Fruit fly (Drosophila melanogaster) whole organism, embryonic: ENCODE data around the gene Ctr1A.
A peak's percentile ranks its signal among the peaks of the same experiment; 100 is the strongest.

ENCODE experiments used
- BtbVII ChIP-seq: fragments of 200-800 bp; sonication (Bioruptor generic); optimal IDR thresholded peaks from 3 replicates; lab custom pipeline; 2017; ENCODE audit warnings: missing biosample characterization, mild to moderate bottlenecking, missing genetic modification characterization
- CG10267 ChIP-seq: fragments of 200-800 bp; sonication (Bioruptor generic); optimal IDR thresholded peaks from 2 replicates; lab custom pipeline; 2018; ENCODE audit warnings: missing biosample characterization, mild to moderate bottlenecking, missing genetic modification characterization, moderate library complexity
- CG11560 ChIP-seq: fragments of 200-800 bp; sonication (Bioruptor generic); IDR thresholded peaks from 3 replicates; pipeline ENCODE4 v1.3.6; 2022; ENCODE audit warnings: missing biosample characterization, missing genetic modification characterization
- CG12219 ChIP-seq: fragments of 200-800 bp; sonication (Bioruptor generic); optimal IDR thresholded peaks from 3 replicates; lab custom pipeline; 2018; ENCODE audit warnings: missing biosample characterization, mild to moderate bottlenecking, missing genetic modification characterization
- CG12659 ChIP-seq: fragments of 200-800 bp; sonication (Bioruptor generic); optimal IDR thresholded peaks from 3 replicates; lab custom pipeline; 2017; ENCODE audit warnings: mild to moderate bottlenecking, missing biosample characterization, missing genetic modification reagents, missing genetic modification characterization
- CG12769 ChIP-seq: fragments of 200-800 bp; sonication (Bioruptor generic); optimal IDR thresholded peaks from 2 replicates; lab custom pipeline; 2019; ENCODE audit warnings: missing biosample characterization, mild to moderate bottlenecking, missing genetic modification characterization, moderate library complexity
- CG14441 ChIP-seq: fragments of 200-800 bp; sonication (Bioruptor generic); IDR thresholded peaks from 2 replicates; pipeline ENCODE4 v1.3.6; 2022; ENCODE audit warnings: missing biosample characterization, missing genetic modification characterization
- CG1529 ChIP-seq: fragments of 200-800 bp; sonication (Bioruptor generic); optimal IDR thresholded peaks from 3 replicates; lab custom pipeline; 2018; ENCODE audit warnings: missing biosample characterization, missing genetic modification characterization
- CG15601 ChIP-seq: fragments of 200-800 bp; sonication (Bioruptor generic); optimal IDR thresholded peaks from 3 replicates; lab custom pipeline; 2019; ENCODE audit warnings: missing biosample characterization, mild to moderate bottlenecking, missing genetic modification characterization, moderate library complexity
- CG15696 ChIP-seq: fragments of 200-800 bp; sonication (Bioruptor generic); optimal IDR thresholded peaks from 2 replicates; lab custom pipeline; 2019; ENCODE audit warnings: missing biosample characterization, mild to moderate bottlenecking, missing genetic modification characterization, moderate library complexity
- CG17359 ChIP-seq: fragments of 200-800 bp; sonication (Bioruptor generic); optimal IDR thresholded peaks from 3 replicates; lab custom pipeline; 2018; ENCODE audit warnings: missing biosample characterization, mild to moderate bottlenecking, missing genetic modification characterization, moderate library complexity
- CG17385 ChIP-seq: fragments of 200-800 bp; sonication (Bioruptor generic); optimal IDR thresholded peaks from 3 replicates; lab custom pipeline; 2018; ENCODE audit warnings: missing biosample characterization, mild to moderate bottlenecking, missing genetic modification characterization
- CG3407 ChIP-seq: fragments of 200-800 bp; sonication (Bioruptor generic); optimal IDR thresholded peaks from 2 replicates; lab custom pipeline; 2018; ENCODE audit warnings: missing biosample characterization, mild to moderate bottlenecking, missing genetic modification characterization
- CG6175 ChIP-seq: fragments of 200-800 bp; sonication (Bioruptor generic); IDR thresholded peaks from 3 replicates; pipeline ENCODE4 v1.3.6; 2022; ENCODE audit warnings: missing biosample characterization, missing genetic modification characterization
- CG6254 ChIP-seq: fragments of 200-800 bp; sonication (Bioruptor generic); optimal IDR thresholded peaks from 3 replicates; lab custom pipeline; 2017; ENCODE audit warnings: mild to moderate bottlenecking, missing biosample characterization, missing genetic modification reagents, missing genetic modification characterization
- CG6272 ChIP-seq: fragments of 200-800 bp; sonication (Bioruptor generic); IDR thresholded peaks from 2 replicates; pipeline ENCODE4 v1.3.6; 2022; ENCODE audit warnings: missing biosample characterization, missing genetic modification characterization
- CG6689 ChIP-seq: fragments of 200-800 bp; sonication (Bioruptor generic); IDR thresholded peaks from 2 replicates; pipeline ENCODE4 v1.3.6; 2022; ENCODE audit warnings: missing biosample characterization, missing genetic modification characterization
- CG7556 ChIP-seq: fragments of 200-800 bp; sonication (Bioruptor generic); optimal IDR thresholded peaks from 2 replicates; lab custom pipeline; 2017; ENCODE audit warnings: missing biosample characterization, mild to moderate bottlenecking, missing genetic modification characterization
- CG9932 ChIP-seq: fragments of 200-800 bp; sonication (Bioruptor generic); IDR thresholded peaks from 2 replicates; pipeline ENCODE4 v1.3.6; 2022; ENCODE audit warnings: missing biosample characterization, missing genetic modification characterization
- CHES-1-like ChIP-seq: fragments of 200-800 bp; sonication (Bioruptor generic); optimal IDR thresholded peaks from 2 replicates; lab custom pipeline; 2016; ENCODE audit warnings: missing biosample characterization, missing genetic modification characterization
- CrebB ChIP-seq: fragments of 200-800 bp; sonication (Bioruptor generic); optimal IDR thresholded peaks from 3 replicates; lab custom pipeline; 2018; ENCODE audit warnings: missing biosample characterization, mild to moderate bottlenecking, missing genetic modification characterization
- Dad ChIP-seq: fragments of 200-800 bp; sonication (Bioruptor generic); optimal IDR thresholded peaks from 3 replicates; lab custom pipeline; 2016; ENCODE audit warnings: missing biosample characterization, missing genetic modification characterization
- Dbx ChIP-seq: fragments of 200-800 bp; sonication (Bioruptor generic); IDR thresholded peaks from 3 replicates; pipeline ENCODE4 v1.3.6; 2022; ENCODE audit warnings: missing biosample characterization, missing genetic modification characterization
- Drgx ChIP-seq: fragments of 200-800 bp; sonication (Bioruptor generic); IDR thresholded peaks from 2 replicates; pipeline ENCODE4 v1.3.6; 2022; ENCODE audit warnings: missing biosample characterization, missing genetic modification characterization
- Fer1 ChIP-seq: fragments of 200-800 bp; sonication (Bioruptor generic); optimal IDR thresholded peaks from 2 replicates; lab custom pipeline; 2017; ENCODE audit warnings: missing biosample characterization, mild to moderate bottlenecking, missing genetic modification characterization
- Hr3 ChIP-seq: fragments of 200-800 bp; sonication (Bioruptor generic); optimal IDR thresholded peaks from 3 replicates; lab custom pipeline; 2016; ENCODE audit warnings: missing biosample characterization, missing genetic modification characterization
- Hr51 ChIP-seq, 2 experiments: fragments of 200-800 bp; sonication (Bioruptor generic); optimal IDR thresholded peaks; 2 replicates in 1 of 2; 3 replicates in 1 of 2; lab custom pipeline; 2016 to 2018; ENCODE audit warnings: missing biosample characterization in 2 of 2, missing genetic modification characterization in 2 of 2, mild to moderate bottlenecking in 1 of 2, moderate library complexity in 1 of 2
- YL-1 ChIP-seq: fragments of 200-800 bp; sonication (Bioruptor generic); optimal IDR thresholded peaks from 3 replicates; lab custom pipeline; 2017; ENCODE audit warnings: missing biosample characterization, mild to moderate bottlenecking, missing genetic modification characterization
- al ChIP-seq: fragments of 200-800 bp; sonication (Bioruptor generic); IDR thresholded peaks from 2 replicates; pipeline ENCODE4 v1.3.6; 2022; ENCODE audit warnings: missing biosample characterization, missing genetic modification characterization
- bbx ChIP-seq: fragments of 200-800 bp; sonication (Bioruptor generic); IDR thresholded peaks from 2 replicates; pipeline ENCODE4 v1.3.6; 2022; ENCODE audit warnings: missing biosample characterization, missing genetic modification characterization; ENCODE audit not compliant: partially characterized antibody
- btn ChIP-seq: fragments of 200-800 bp; sonication (Bioruptor generic); optimal IDR thresholded peaks from 2 replicates; lab custom pipeline; 2016; ENCODE audit warnings: missing biosample characterization, missing genetic modification characterization
- dpn ChIP-seq, 2 experiments: fragments of 200-800 bp; sonication (Bioruptor generic); optimal IDR thresholded peaks; 3 replicates each; lab custom pipeline; 2016; ENCODE audit warnings: missing biosample characterization in 2 of 2, missing genetic modification characterization in 2 of 2
- esg ChIP-seq: fragments of 200-800 bp; sonication (Bioruptor generic); conservative IDR thresholded peaks from 2 replicates; pipeline ENCODE4 v1.3.6; 2022; ENCODE audit warnings: missing biosample characterization, missing genetic modification characterization
- grau ChIP-seq: fragments of 200-800 bp; optimal IDR thresholded peaks from 3 replicates; lab custom pipeline; 2019; ENCODE audit warnings: missing biosample characterization, mild to moderate bottlenecking, missing genetic modification characterization, moderate library complexity
- lab ChIP-seq: fragments of 200-800 bp; sonication (Bioruptor generic); optimal IDR thresholded peaks from 3 replicates; lab custom pipeline; 2017; ENCODE audit warnings: missing biosample characterization, missing genetic modification characterization, mild to moderate bottlenecking, moderate library complexity, missing genetic modification reagents
- mirr ChIP-seq: fragments of 200-800 bp; sonication (Bioruptor generic); optimal IDR thresholded peaks from 3 replicates; lab custom pipeline; 2018; ENCODE audit warnings: missing biosample characterization, mild to moderate bottlenecking, missing genetic modification characterization
- nmo ChIP-seq: fragments of 200-800 bp; sonication (Bioruptor generic); optimal IDR thresholded peaks from 2 replicates; lab custom pipeline; 2018; ENCODE audit warnings: missing biosample characterization, mild to moderate bottlenecking, missing genetic modification characterization, moderate library complexity
- onecut ChIP-seq: fragments of 200-800 bp; sonication (Bioruptor generic); IDR thresholded peaks from 2 replicates; pipeline ENCODE4 v1.3.6; 2022; ENCODE audit warnings: missing biosample characterization, missing genetic modification characterization
- phol ChIP-seq: fragments of 200-800 bp; sonication (Bioruptor generic); optimal IDR thresholded peaks from 3 replicates; lab custom pipeline; 2018; ENCODE audit warnings: missing biosample characterization, mild to moderate bottlenecking, missing genetic modification characterization, moderate library complexity
- rib ChIP-seq: fragments of 200-800 bp; sonication (Bioruptor generic); IDR thresholded peaks from 2 replicates; pipeline ENCODE4 v1.3.6; 2022; ENCODE audit warnings: missing biosample characterization, missing genetic modification characterization
- row ChIP-seq: fragments of 200-800 bp; sonication (Bioruptor generic); IDR thresholded peaks from 3 replicates; pipeline ENCODE4 v1.3.6; 2022; ENCODE audit warnings: missing biosample characterization, missing genetic modification characterization
- schlank ChIP-seq: fragments of 200-800 bp; sonication (Bioruptor generic); optimal IDR thresholded peaks from 2 replicates; lab custom pipeline; 2018; ENCODE audit warnings: missing biosample characterization, mild to moderate bottlenecking, missing genetic modification characterization
- scrt ChIP-seq: fragments of 200-800 bp; sonication (Bioruptor generic); optimal IDR thresholded peaks from 2 replicates; lab custom pipeline; 2018; ENCODE audit warnings: missing biosample characterization, mild to moderate bottlenecking, missing genetic modification characterization, moderate library complexity
- sd ChIP-seq: fragments of 200-800 bp; sonication (Bioruptor generic); optimal IDR thresholded peaks from 3 replicates; lab custom pipeline; 2018; ENCODE audit warnings: missing biosample characterization, mild to moderate bottlenecking, missing genetic modification characterization, moderate library complexity
- sisA ChIP-seq: fragments of 200-800 bp; sonication (Bioruptor generic); IDR thresholded peaks from 2 replicates; pipeline ENCODE4 v1.3.6; 2022; ENCODE audit warnings: missing biosample characterization, missing genetic modification characterization
- stc ChIP-seq: fragments of 200-800 bp; sonication (Bioruptor generic); IDR thresholded peaks from 2 replicates; pipeline ENCODE4 v1.3.6; 2022; ENCODE audit warnings: missing biosample characterization, missing genetic modification characterization
- wor ChIP-seq: fragments of 200-800 bp; sonication (Bioruptor generic); IDR thresholded peaks from 2 replicates; pipeline ENCODE4 v1.3.6; 2022; ENCODE audit warnings: missing biosample characterization, missing genetic modification characterization

Gene Ctr1A

DNA sequence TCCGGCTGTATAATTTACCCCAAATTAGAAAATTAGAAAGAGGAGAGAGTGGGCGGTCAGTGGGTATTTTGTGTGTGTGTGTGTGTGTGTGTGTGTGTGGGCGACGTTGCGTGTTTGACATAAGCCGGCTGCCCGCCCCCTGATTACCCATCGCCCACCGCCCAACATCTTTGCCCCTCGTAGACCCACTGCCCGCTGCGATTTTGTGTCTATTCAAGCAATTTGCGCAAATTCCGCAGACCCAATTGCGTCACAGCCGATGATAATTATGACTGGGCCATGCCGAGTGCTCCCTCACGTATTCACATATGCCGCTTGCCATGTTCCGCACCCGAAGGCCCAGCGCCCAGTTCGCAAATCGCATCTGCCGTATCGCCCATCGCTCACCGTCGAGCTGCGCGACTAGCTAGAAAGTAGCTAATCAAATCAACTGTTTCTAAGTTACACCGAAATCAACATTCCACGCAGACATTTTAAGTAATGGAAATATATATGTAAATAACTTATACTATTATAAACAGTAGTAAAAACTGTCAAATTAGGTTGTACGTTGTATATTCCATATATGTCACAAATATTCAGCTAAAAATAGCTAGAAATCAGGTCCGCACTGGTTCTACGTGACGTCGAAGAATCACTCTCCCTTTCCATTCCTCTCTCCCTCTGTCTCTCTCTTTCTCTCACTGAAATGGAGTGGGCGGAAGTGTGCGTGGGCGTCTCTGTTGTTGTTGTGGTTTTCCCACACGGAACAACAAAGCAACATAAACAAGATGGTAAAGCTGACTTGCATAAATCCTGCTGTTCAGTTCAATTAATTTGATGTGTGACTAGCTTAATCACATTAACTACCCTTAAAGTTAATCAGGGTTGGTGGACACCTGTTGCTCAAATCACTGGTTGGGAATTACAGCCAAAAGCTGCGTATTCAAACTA, 4.6 kb upstream of the Ctr1A start (continued):
- TF ChIP-seq CG12769 (tag; lab: Kevin White, UChicago) (peak; percentile 60), Dbx (GFP tag; lab: Robert Waterston, UW) (peak; percentile 14; the same call in 1 of the 3 replicates), CG9932 (GFP tag; lab: Robert Waterston, UW) (peak; percentile 23; the same call in 1 of the 2 replicates), YL-1 (GFP tag; lab: Kevin White, UChicago) (no peak), esg (GFP tag; lab: Robert Waterston, UW) (no peak; the same call in 1 of the 2 replicates), BtbVII (peak; percentile 76), Fer1 (peak; percentile 85), stc (GFP tag; lab: Robert Waterston, UW) (0 out of 2 replicates have a peak, but pooled peaks have one; percentile 10), Hr51 (GFP tag; optimal IDR thresholded peaks at IDR 0.05; lab: Kevin White, UChicago) (peak in 1 of 2 experiments; percentile 62), onecut (GFP tag; lab: Robert Waterston, UW) (peak; percentile 28; the same call in 1 of the 2 replicates), CG7556 (peak; percentile 64), CG6175 (GFP tag; lab: Robert Waterston, UW) (0 out of 3 replicates have a peak, but pooled peaks have one; percentile 10), CG17385 (GFP tag; lab: Kevin White, UChicago) (peak; percentile 40), grau (tag; lab: Kevin White, UChicago) (peak; percentile 71), wor (GFP tag; lab: Robert Waterston, UW) (no peak), Dad (GFP tag; lab: Kevin White, UChicago) (no peak), CHES-1-like (GFP tag; lab: Kevin White, UChicago) (no peak), row (peak; percentile 96), nmo (GFP tag; lab: Kevin White, UChicago) (peak; percentile 52), Drgx (peak; percentile 44; the same call in 1 of the 2 replicates), rib (GFP tag; lab: Robert Waterston, UW) (peak; percentile 54; the same call in 1 of the 2 replicates), CG12219 (GFP tag; lab: Kevin White, UChicago) (peak; percentile 30), al (GFP tag; lab: Robert Waterston, UW) (0 out of 2 replicates have a peak, but pooled peaks have one; percentile 4), phol (tag; lab: Kevin White, UChicago) (peak; percentile 42), CG6689 (no peak; the same call in 1 of the 2 replicates), CrebB (tag; lab: Kevin White, UChicago) (peak; percentile 67), CG6254 (GFP tag; lab: Kevin White, UChicago) (peak; percentile 25), CG6272 (GFP tag; lab: Robert Waterston, UW) (peak; percentile 18; the same call in 1 of the 2 replicates), CG15696 (tag; lab: Kevin White, UChicago) (peak; percentile 7), CG1529 (GFP tag; lab: Kevin White, UChicago) (no peak), sisA (no peak), sd (peak; percentile 93), lab (peak; percentile 56), CG14441 (GFP tag; lab: Robert Waterston, UW) (0 out of 2 replicates have a peak, but pooled peaks have one; percentile 28), scrt (GFP tag; lab: Kevin White, UChicago) (peak; percentile 59), mirr (GFP tag; lab: Kevin White, UChicago) (no peak), Hr3 (GFP tag; lab: Kevin White, UChicago) (peak; percentile 10), schlank (tag; lab: Kevin White, UChicago) (peak; percentile 37), CG17359 (tag; lab: Kevin White, UChicago) (peak; percentile 27), CG15601 (tag; lab: Kevin White, UChicago) (peak; percentile 43), dpn (GFP tag; optimal IDR thresholded peaks at IDR 0.05; lab: Kevin White, UChicago) (peak in 1 of 2 experiments; percentile 11), CG10267 (tag; lab: Kevin White, UChicago) (peak; percentile 48), CG3407 (GFP tag; lab: Kevin White, UChicago) (no peak), bbx (no peak), CG11560 (no peak), btn (GFP tag; lab: Kevin White, UChicago) (no peak), CG12659 (GFP tag; lab: Kevin White, UChicago) (peak; percentile 30)
